Fruit fly (Drosophila melanogaster): Measurements from ENCODE around the gene mAChR-C.

The mAChR-C gene

dm6 chrX:6861523-6862077 lies 29.1 kb upstream of the mAChR-C start:
- TF ChIP-seq noc (tag; optimal IDR thresholded peaks at IDR 0.05): peak; percentile 81

DNA sequence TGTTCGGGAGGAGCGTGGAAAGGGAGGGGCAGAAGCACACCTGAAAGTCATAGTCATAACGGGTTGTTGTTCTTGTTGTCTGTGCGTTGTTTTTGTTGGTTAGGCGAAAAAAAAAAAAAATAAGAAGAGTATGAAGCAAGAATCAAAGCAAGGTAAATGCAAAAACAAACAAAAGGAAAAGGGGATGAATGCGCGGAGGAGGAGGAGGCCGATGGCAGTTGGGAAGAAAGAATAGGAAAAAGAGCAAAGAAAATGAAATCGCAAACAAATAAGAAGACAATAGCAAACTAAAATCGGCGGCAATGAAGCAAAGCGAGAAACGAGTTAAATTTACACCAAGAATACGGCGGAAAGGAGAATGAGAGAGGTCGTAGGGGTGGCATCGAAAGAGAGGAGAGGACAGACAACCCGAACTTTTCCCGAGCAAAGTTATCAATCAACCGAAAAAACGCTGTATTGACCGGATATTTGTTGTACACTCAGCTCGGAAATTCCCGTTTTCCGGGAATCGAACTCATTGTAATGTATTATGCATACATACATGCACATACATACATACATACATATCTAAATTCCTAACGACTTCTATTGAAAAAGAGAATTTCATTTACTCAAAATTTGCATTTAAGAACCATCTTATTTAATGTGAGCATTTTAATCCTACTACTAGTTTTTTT lies 28.1 kb upstream of the mAChR-C start:
- TF ChIP-seq noc (tag; optimal IDR thresholded peaks at IDR 0.05): no peak

DNA sequence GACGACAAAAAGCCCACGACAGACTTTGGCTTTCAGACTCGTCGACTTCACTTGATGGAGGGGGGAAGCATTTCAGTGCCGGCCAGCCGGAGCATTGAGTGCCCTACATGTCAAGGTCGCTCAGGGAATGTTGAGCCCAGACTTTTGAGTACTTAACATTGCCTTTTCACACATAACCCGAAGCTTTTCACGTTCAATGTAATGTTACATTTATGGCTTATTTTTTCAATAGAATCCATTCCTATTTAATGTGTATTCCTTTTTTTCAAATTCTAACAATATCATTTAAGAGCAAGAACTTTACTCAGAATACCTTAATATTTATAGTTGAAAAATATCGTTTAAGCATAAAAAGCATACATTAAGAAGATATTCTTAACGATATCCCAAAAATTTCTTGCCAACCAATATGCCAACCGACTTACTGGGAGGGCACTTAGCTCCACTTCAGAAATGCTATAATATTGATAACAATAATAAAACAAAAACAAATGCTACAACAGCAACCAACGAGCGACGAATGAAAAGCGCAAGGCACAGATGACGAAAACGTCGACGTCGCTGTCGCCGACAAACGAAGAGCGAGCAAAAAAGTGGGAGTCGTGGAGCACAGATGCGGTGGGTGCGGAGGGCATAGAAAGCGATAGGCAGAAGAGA lies 27.4 kb upstream of the mAChR-C start:
- peak; percentile 71 for TF ChIP-seq noc (tag; optimal IDR thresholded peaks at IDR 0.05)

DNA sequence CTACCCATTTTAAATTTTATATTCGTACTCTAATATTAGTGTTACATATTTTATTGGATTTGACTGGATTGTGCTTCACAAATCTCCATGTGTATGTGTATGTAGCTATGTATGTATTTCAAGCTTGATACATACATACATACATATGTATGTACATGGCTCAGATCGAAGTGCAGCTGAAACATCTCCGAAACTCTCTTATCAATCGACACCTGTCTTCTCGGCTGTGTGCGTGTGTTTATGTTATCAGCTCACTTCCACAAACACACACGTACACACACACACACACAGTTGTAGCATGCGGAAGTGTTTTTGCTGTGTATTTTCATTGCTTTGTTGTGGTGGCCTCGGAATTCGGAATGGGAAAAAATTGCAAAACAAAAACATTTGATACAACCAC lies 26.8 kb upstream of the mAChR-C start:
- TF ChIP-seq noc (tag; optimal IDR thresholded peaks at IDR 0.05): no peak

DNA sequence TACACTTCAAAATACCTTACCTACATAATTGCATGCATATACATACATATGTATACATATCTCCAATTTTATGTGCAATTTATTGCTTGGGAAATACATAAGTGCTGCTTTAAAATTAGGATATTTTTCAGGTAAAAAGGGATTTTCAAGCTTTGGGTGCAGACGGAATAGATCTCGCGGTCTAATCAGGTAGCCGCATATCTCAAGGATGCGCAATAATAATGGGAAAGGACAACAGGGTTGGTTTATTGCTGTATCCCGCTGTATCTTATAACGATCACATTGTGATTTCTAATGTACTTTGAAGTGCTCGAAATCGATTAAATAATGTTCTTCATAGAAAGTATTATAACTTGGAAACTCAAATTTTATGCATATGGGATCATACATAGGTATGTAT lies 25.2 kb upstream of the mAChR-C start:
- no peak for TF ChIP-seq noc (tag; optimal IDR thresholded peaks at IDR 0.05)

DNA sequence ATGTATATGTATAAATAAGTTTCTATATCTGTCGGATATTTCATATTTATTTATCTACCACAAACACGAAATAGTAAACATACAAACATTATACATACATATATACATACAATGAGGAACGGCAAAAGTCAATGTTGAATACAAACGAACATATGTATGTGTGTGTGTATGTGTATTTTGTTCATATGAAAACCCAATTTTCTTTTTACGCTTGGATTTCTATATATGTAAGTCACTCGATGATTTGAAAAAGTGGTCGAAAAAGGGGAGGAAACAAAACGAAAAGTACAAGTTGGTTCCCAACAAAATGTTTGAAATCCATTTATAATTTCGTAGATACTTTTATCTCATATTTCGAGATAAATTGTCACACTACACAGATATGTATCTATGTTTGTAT lies 24.8 kb upstream of the mAChR-C start:
- TF ChIP-seq noc (tag; optimal IDR thresholded peaks at IDR 0.05): no peak

dm6 chrX:6856332-6856995 lies 24.0 kb upstream of the mAChR-C start:
- TF ChIP-seq noc (tag; optimal IDR thresholded peaks at IDR 0.05): peak; percentile 53

DNA sequence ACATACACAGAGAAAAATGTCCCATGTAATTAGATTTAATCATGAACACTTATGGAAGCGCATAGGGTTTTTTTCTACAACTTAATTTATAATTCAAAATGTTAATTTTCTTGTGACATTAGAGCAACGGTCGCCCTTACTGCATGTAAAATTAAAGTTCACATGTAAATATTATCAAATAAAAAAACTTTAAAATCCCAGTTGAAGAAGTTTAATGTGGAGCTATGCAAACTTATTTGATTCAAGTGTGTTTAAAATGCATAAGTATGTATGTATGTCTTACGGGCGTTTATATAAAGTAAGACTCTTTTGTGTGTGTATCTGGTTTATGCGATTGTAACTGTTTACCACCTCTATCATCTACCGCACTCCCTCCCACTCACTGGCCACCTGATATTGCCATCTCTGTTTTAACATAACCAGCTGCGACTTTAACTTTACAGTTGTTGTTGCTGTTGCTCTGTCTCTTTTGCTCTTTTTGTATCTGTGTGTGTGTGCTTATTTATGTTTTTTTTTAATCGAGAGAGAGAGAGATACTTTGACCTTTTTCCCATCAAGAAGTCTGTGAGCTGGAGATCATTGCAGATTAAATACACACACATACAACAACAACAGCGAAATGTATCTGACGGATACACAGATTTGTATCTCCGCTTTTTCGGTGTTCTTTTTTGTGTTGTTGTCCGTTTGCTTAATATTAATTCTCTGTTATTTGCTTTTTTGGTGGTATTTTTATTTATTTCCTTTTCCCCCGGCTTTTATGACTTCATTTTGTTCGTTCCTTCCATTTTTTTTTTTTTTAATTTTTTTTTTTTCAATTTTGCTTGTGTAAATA lies 23.1 kb upstream of the mAChR-C start:
- peak; percentile 70 for TF ChIP-seq noc (tag; optimal IDR thresholded peaks at IDR 0.05)

dm6 chrX:6854563-6854962 lies 22.1 kb upstream of the mAChR-C start:
- peak; percentile 70 for TF ChIP-seq noc (tag; optimal IDR thresholded peaks at IDR 0.05)

DNA sequence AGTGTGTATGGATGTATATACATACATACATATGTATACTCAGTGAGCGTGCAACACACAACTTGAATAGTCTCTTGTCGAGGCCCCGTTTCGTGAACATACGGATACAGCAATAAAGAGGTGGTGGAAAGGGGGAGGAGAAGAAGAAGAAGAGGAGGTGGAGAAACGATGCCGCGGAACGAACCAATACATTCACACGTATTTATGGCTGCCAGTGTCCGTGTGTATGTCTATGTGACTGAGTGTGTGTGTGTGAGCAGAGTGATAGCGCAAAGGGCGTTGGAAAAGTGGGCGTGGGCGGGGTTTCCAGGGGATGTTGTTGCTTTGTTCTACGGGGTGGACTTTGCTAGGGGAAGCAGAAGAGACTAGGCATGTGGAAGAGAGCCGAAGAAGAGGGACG lies 20.9 kb upstream of the mAChR-C start:
- TF ChIP-seq noc (tag; optimal IDR thresholded peaks at IDR 0.05): no peak

dm6 chrX:6852574-6852973 lies 20.1 kb upstream of the mAChR-C start:
- TF ChIP-seq noc (tag; optimal IDR thresholded peaks at IDR 0.05): peak; percentile 90

DNA sequence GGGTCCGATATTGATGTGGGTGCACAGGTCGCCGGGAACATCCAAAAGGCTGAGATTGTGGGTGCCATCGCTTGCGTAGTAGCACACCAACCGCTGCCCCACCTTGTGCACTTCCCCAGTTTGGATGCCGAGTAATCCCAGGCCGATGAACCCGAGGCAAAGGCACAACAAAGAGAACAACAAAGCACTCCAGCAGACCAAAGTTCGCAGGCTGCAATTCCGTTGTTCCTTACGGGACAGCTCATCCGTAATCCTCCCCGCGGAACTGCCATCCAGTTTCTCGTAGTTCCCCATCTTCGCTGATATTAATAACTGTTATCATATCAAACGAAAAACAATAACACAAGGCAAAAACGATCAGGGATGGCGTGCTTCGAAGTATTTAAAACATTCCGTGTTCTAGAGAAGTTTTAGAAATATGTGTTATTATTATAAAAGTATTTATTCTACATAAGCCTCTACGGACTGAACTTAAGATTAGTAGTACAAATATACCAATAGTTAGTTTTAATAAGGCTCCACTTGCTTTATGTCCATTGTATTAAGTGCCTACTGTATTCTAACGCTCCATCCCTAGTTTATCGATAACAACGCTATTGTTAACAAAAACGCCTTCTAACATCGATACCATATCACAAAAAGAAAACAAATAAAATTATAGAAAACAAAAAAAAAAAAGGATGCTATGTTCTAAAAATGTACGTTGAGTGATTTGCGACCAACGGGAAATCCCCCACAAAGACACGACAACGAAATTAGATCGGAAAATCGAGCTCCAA lies 16.9 kb upstream of the mAChR-C start, which contains the start of the genes Cht11 and CG4558:
Cht11 (minus strand) TSS at position 340 of the 779 bp plus-strand sequence.
CG4558 (plus strand) TSS at position 593 of the 779 bp plus-strand sequence.
- TF ChIP-seq noc (tag; optimal IDR thresholded peaks at IDR 0.05): peak; percentile 85

dm6 chrX:6843841-6844440 lies 11.5 kb upstream of the mAChR-C start, which contains the start of the genes CG14435 and Tmf:
Gene CG14435, minus strand, starts transcription at chrX:6843921.
Gene Tmf, plus strand, starts transcription at chrX:6844341.
- peak; percentile 81 for TF ChIP-seq noc (tag; optimal IDR thresholded peaks at IDR 0.05)

- no peak for TF ChIP-seq noc (tag; optimal IDR thresholded peaks at IDR 0.05)
These were observed 8.3 kb downstream of the mAChR-C start, which contains the start of gene nonC for dm6 chrX:6824203-6824602. Gene nonC, plus strand, starts transcription at chrX:6824496.

Data from whole organism, larva.